Fruit fly (Drosophila melanogaster) whole organism, embryonic: Measurements from ENCODE around the gene Rpp14b.

Experiments
- BEAF-32 ChIP-seq: fragments of 200-800 bp; sonication (Bioruptor generic); optimal IDR thresholded peaks from 3 replicates; lab custom pipeline; 2017; ENCODE audit warnings: missing biosample characterization, missing genetic modification characterization, mild to moderate bottlenecking, moderate library complexity, missing genetic modification reagents
- BtbVII ChIP-seq: fragments of 200-800 bp; sonication (Bioruptor generic); optimal IDR thresholded peaks from 3 replicates; lab custom pipeline; 2017; ENCODE audit warnings: missing biosample characterization, mild to moderate bottlenecking, missing genetic modification characterization
- C15 ChIP-seq: fragments of 200-800 bp; sonication (Bioruptor generic); IDR thresholded peaks from 3 replicates; pipeline ENCODE4 v1.3.6; 2022; ENCODE audit warnings: missing biosample characterization, missing genetic modification characterization
- CG10431 ChIP-seq: fragments of 200-800 bp; sonication (Bioruptor generic); optimal IDR thresholded peaks from 3 replicates; lab custom pipeline; 2018; ENCODE audit warnings: missing biosample characterization, mild to moderate bottlenecking, missing genetic modification characterization
- CG10462 ChIP-seq: fragments of 200-800 bp; sonication (Bioruptor generic); optimal IDR thresholded peaks from 2 replicates; lab custom pipeline; 2016; ENCODE audit warnings: missing biosample characterization, missing genetic modification characterization
- CG10565 ChIP-seq: fragments of 200-800 bp; sonication (Bioruptor generic); optimal IDR thresholded peaks from 3 replicates; lab custom pipeline; 2016; ENCODE audit warnings: missing biosample characterization, mild to moderate bottlenecking, missing genetic modification characterization
- CG11093 ChIP-seq: fragments of 200-800 bp; sonication (Bioruptor generic); IDR thresholded peaks from 3 replicates; pipeline ENCODE4 v1.3.6; 2022; ENCODE audit warnings: missing biosample characterization, missing genetic modification characterization
- CG11456 ChIP-seq: fragments of 200-800 bp; sonication (Bioruptor generic); IDR thresholded peaks from 3 replicates; pipeline ENCODE4 v1.3.6; 2022; ENCODE audit warnings: missing biosample characterization, missing genetic modification characterization
- CG11696 ChIP-seq: fragments of 200-800 bp; sonication (Bioruptor generic); IDR thresholded peaks from 2 replicates; pipeline ENCODE4 v1.3.6; 2022; ENCODE audit warnings: missing biosample characterization, missing genetic modification characterization
- CG12391 ChIP-seq: fragments of 200-800 bp; sonication (Bioruptor generic); optimal IDR thresholded peaks from 3 replicates; lab custom pipeline; 2018; ENCODE audit warnings: missing biosample characterization, mild to moderate bottlenecking, missing genetic modification characterization, moderate library complexity
- CG12744 ChIP-seq: fragments of 200-800 bp; sonication (Bioruptor generic); optimal IDR thresholded peaks from 2 replicates; lab custom pipeline; 2016; ENCODE audit warnings: missing biosample characterization, missing genetic modification characterization
- CG13123 ChIP-seq: fragments of 200-800 bp; sonication (Bioruptor generic); optimal IDR thresholded peaks from 2 replicates; lab custom pipeline; 2016; ENCODE audit warnings: missing biosample characterization, missing genetic modification characterization
- CG1602 ChIP-seq: fragments of 200-800 bp; sonication (Bioruptor generic); optimal IDR thresholded peaks from 3 replicates; lab custom pipeline; 2016; ENCODE audit warnings: missing biosample characterization, missing genetic modification characterization
- CG17328 ChIP-seq: fragments of 200-800 bp; sonication (Bioruptor generic); IDR thresholded peaks from 2 replicates; pipeline ENCODE4 v1.3.6; 2022; ENCODE audit warnings: missing biosample characterization, missing genetic modification characterization
- CG2678 ChIP-seq: fragments of 200-800 bp; sonication (Bioruptor generic); optimal IDR thresholded peaks from 3 replicates; lab custom pipeline; 2019; ENCODE audit warnings: missing biosample characterization, mild to moderate bottlenecking, missing genetic modification characterization, moderate library complexity
- CG31365 ChIP-seq: fragments of 200-800 bp; sonication (Bioruptor generic); optimal IDR thresholded peaks from 2 replicates; lab custom pipeline; 2018; ENCODE audit warnings: missing biosample characterization, mild to moderate bottlenecking, missing genetic modification characterization
- CG42726 ChIP-seq: fragments of 200-800 bp; sonication (Bioruptor generic); IDR thresholded peaks from 2 replicates; pipeline ENCODE4 v1.3.6; 2022; ENCODE audit warnings: missing biosample characterization, missing genetic modification characterization; ENCODE audit not compliant: partially characterized antibody
- CG4424 ChIP-seq: fragments of 200-800 bp; sonication (Bioruptor generic); optimal IDR thresholded peaks from 3 replicates; lab custom pipeline; 2016; ENCODE audit warnings: missing biosample characterization, missing genetic modification characterization
- CG4617 ChIP-seq: fragments of 200-800 bp; sonication (Bioruptor generic); optimal IDR thresholded peaks from 3 replicates; lab custom pipeline; 2016; ENCODE audit warnings: missing biosample characterization, missing genetic modification characterization, borderline replicate concordance
- CG5245 ChIP-seq: fragments of 200-800 bp; sonication (Bioruptor generic); optimal IDR thresholded peaks from 3 replicates; lab custom pipeline; 2016; ENCODE audit warnings: missing biosample characterization, missing genetic modification characterization
- CG6791 ChIP-seq: fragments of 200-800 bp; sonication (Bioruptor generic); IDR thresholded peaks from 3 replicates; pipeline ENCODE4 v1.3.6; 2022; ENCODE audit warnings: missing biosample characterization, missing genetic modification characterization; ENCODE audit not compliant: partially characterized antibody
- CG7357 ChIP-seq: fragments of 200-800 bp; sonication (Bioruptor generic); IDR thresholded peaks from 3 replicates; pipeline ENCODE4 v1.3.6; 2022; ENCODE audit warnings: missing biosample characterization, missing genetic modification characterization
- CG7556 ChIP-seq: fragments of 200-800 bp; sonication (Bioruptor generic); optimal IDR thresholded peaks from 2 replicates; lab custom pipeline; 2017; ENCODE audit warnings: missing biosample characterization, mild to moderate bottlenecking, missing genetic modification characterization
- CG7786 ChIP-seq: fragments of 200-800 bp; sonication (Bioruptor generic); optimal IDR thresholded peaks from 2 replicates; lab custom pipeline; 2016; ENCODE audit warnings: missing biosample characterization, missing genetic modification characterization
- CG7987 ChIP-seq: fragments of 200-800 bp; sonication (Bioruptor generic); optimal IDR thresholded peaks from 2 replicates; lab custom pipeline; 2018; ENCODE audit warnings: missing biosample characterization, mild to moderate bottlenecking, missing genetic modification characterization, moderate library complexity
- CG8089 ChIP-seq: fragments of 200-800 bp; sonication (Bioruptor generic); optimal IDR thresholded peaks from 3 replicates; lab custom pipeline; 2016; ENCODE audit warnings: missing biosample characterization, missing genetic modification characterization
- CG8359 ChIP-seq: fragments of 200-800 bp; sonication (Bioruptor generic); optimal IDR thresholded peaks from 2 replicates; lab custom pipeline; 2017; ENCODE audit warnings: missing biosample characterization, mild to moderate bottlenecking, missing genetic modification characterization, borderline replicate concordance
- CG9437 ChIP-seq: fragments of 200-800 bp; sonication (Bioruptor generic); optimal IDR thresholded peaks from 2 replicates; lab custom pipeline; 2018; ENCODE audit warnings: missing biosample characterization, mild to moderate bottlenecking, missing genetic modification characterization
- CG9817 ChIP-seq: fragments of 200-800 bp; sonication (Bioruptor generic); optimal IDR thresholded peaks from 2 replicates; lab custom pipeline; 2018; ENCODE audit warnings: missing biosample characterization, mild to moderate bottlenecking, missing genetic modification characterization, moderate library complexity
- Chrac-16 ChIP-seq: fragments of 200-800 bp; sonication (Bioruptor generic); optimal IDR thresholded peaks from 3 replicates; lab custom pipeline; 2016; ENCODE audit warnings: missing biosample characterization, missing genetic modification characterization
- CoRest ChIP-seq: fragments of 200-800 bp; sonication (Bioruptor generic); optimal IDR thresholded peaks from 3 replicates; lab custom pipeline; 2018; ENCODE audit warnings: missing biosample characterization, mild to moderate bottlenecking, missing genetic modification characterization, moderate library complexity
- Dll ChIP-seq: fragments of 200-800 bp; sonication (Bioruptor generic); IDR thresholded peaks from 4 replicates; pipeline ENCODE4 v1.3.6; 2022; ENCODE audit warnings: missing biosample characterization, missing genetic modification characterization; ENCODE audit not compliant: partially characterized antibody
- Mad ChIP-seq: fragments of 200-800 bp; sonication (Bioruptor generic); optimal IDR thresholded peaks from 2 replicates; lab custom pipeline; 2016; ENCODE audit warnings: missing biosample characterization, missing genetic modification characterization
- Oli ChIP-seq: fragments of 200-800 bp; sonication (Bioruptor generic); optimal IDR thresholded peaks from 2 replicates; lab custom pipeline; 2018; ENCODE audit warnings: missing biosample characterization, mild to moderate bottlenecking, missing genetic modification characterization, moderate library complexity
- Usf ChIP-seq: fragments of 200-800 bp; sonication (Bioruptor generic); optimal IDR thresholded peaks from 2 replicates; lab custom pipeline; 2017; ENCODE audit warnings: missing genotype, missing biosample characterization, missing genetic modification characterization
- ash1 ChIP-seq: fragments of 200-800 bp; sonication (Bioruptor generic); optimal IDR thresholded peaks from 2 replicates; lab custom pipeline; 2018; ENCODE audit warnings: missing biosample characterization, mild to moderate bottlenecking, missing genetic modification characterization
- cas ChIP-seq: fragments of 200-800 bp; sonication (Bioruptor generic); IDR thresholded peaks from 2 replicates; pipeline ENCODE4 v1.3.6; 2022; ENCODE audit warnings: missing biosample characterization, missing genetic modification characterization
- corto ChIP-seq: fragments of 200-800 bp; sonication (Bioruptor generic); optimal IDR thresholded peaks from 2 replicates; lab custom pipeline; 2016; ENCODE audit warnings: missing biosample characterization, mild to moderate bottlenecking, missing genetic modification characterization, moderate library complexity
- crol ChIP-seq: fragments of 200-800 bp; sonication (Bioruptor generic); IDR thresholded peaks from 2 replicates; pipeline ENCODE4 v1.3.6; 2022; ENCODE audit warnings: missing biosample characterization, missing genetic modification characterization
- gcm2 ChIP-seq: fragments of 200-800 bp; sonication (Bioruptor generic); optimal IDR thresholded peaks from 2 replicates; lab custom pipeline; 2016; ENCODE audit warnings: missing biosample characterization, missing genetic modification characterization
- gsb ChIP-seq: fragments of 200-800 bp; sonication (Bioruptor generic); IDR thresholded peaks from 2 replicates; pipeline ENCODE4 v1.3.6; 2022; ENCODE audit warnings: missing biosample characterization, missing genetic modification characterization
- gt ChIP-seq: fragments of 200-800 bp; sonication (Bioruptor generic); IDR thresholded peaks from 2 replicates; pipeline ENCODE4 v1.3.6; 2022; ENCODE audit warnings: missing biosample characterization, missing genetic modification characterization
- jumu ChIP-seq: fragments of 200-800 bp; sonication (Bioruptor generic); optimal IDR thresholded peaks from 3 replicates; lab custom pipeline; 2016; ENCODE audit warnings: missing biosample characterization, missing genetic modification characterization
- odd ChIP-seq: fragments of 200-800 bp; sonication (Bioruptor generic); optimal IDR thresholded peaks from 2 replicates; lab custom pipeline; 2017; ENCODE audit warnings: missing biosample characterization, mild to moderate bottlenecking, missing genetic modification characterization
- pho ChIP-seq: fragments of 200-800 bp; sonication (Bioruptor generic); optimal IDR thresholded peaks from 2 replicates; lab custom pipeline; 2016; ENCODE audit warnings: missing biosample characterization, missing genetic modification characterization
- tap ChIP-seq: fragments of 200-800 bp; optimal IDR thresholded peaks from 3 replicates; lab custom pipeline; 2019; ENCODE audit warnings: missing biosample characterization, mild to moderate bottlenecking, missing genetic modification characterization, moderate library complexity
- tx ChIP-seq: fragments of 200-800 bp; sonication (Bioruptor generic); optimal IDR thresholded peaks from 2 replicates; lab custom pipeline; 2016; ENCODE audit warnings: missing biosample characterization, missing genetic modification characterization
- zfh1 ChIP-seq: fragments of 200-800 bp; sonication (Bioruptor generic); IDR thresholded peaks from 3 replicates; pipeline ENCODE4 v1.3.6; 2022; ENCODE audit warnings: missing biosample characterization, missing genetic modification characterization

Gene Rpp14b

dm6 chr3R:30046029-30047001, 9.4 kb upstream of the Rpp14b start, which contains the start of the genes RpL32 and CG7943 (continued):
- TF ChIP-seq Mad (GFP tag; lab: Kevin White, UChicago), result peak; percentile 89
- TF ChIP-seq CG1602 (GFP tag; lab: Kevin White, UChicago), result peak; percentile 82
- peak; percentile 55; the same call in 1 of the 2 replicates for TF ChIP-seq crol (GFP tag; lab: Robert Waterston, UW)
- TF ChIP-seq CG9437 (GFP tag; lab: Kevin White, UChicago), result peak; percentile 76
- TF ChIP-seq CG6791 (GFP tag; lab: Robert Waterston, UW), result peak; percentile 100
- TF ChIP-seq jumu (GFP tag; lab: Kevin White, UChicago), result peak; percentile 97
- peak; percentile 94 for TF ChIP-seq ash1 (GFP tag; lab: Kevin White, UChicago)
- peak; percentile 77 for TF ChIP-seq CG12744 (GFP tag; lab: Kevin White, UChicago)
- peak; percentile 92 for TF ChIP-seq cas (GFP tag; lab: Robert Waterston, UW)
- peak; percentile 83 for TF ChIP-seq tx (GFP tag; lab: Kevin White, UChicago)
- TF ChIP-seq BtbVII, result peak; percentile 92
- peak; percentile 98 for TF ChIP-seq CG7987
- TF ChIP-seq CoRest (tag; lab: Kevin White, UChicago), result peak; percentile 85
- peak; percentile 92 for TF ChIP-seq CG12391 (tag; lab: Kevin White, UChicago)
- peak; percentile 96 for TF ChIP-seq CG11456 (GFP tag; lab: Robert Waterston, UW)
- peak; percentile 81 for TF ChIP-seq Chrac-16
- TF ChIP-seq CG13123 (GFP tag; lab: Kevin White, UChicago), result peak; percentile 83
- peak; percentile 56 for TF ChIP-seq CG10462
- TF ChIP-seq odd, result peak; percentile 91
- peak; percentile 66 for TF ChIP-seq CG4617
- peak; percentile 95 for TF ChIP-seq CG4424 (GFP tag; lab: Kevin White, UChicago)
- peak; percentile 76 for TF ChIP-seq Oli (tag; lab: Kevin White, UChicago)
- peak; percentile 83 for TF ChIP-seq CG11696
- peak; percentile 96 for TF ChIP-seq zfh1 (GFP tag; lab: Robert Waterston, UW)
- TF ChIP-seq CG17328 (GFP tag; lab: Robert Waterston, UW), result peak; percentile 92
- peak; percentile 93 for TF ChIP-seq CG9817 (tag; lab: Kevin White, UChicago)
- TF ChIP-seq CG8089, result peak; percentile 91
- TF ChIP-seq tap (tag; lab: Kevin White, UChicago), result peak; percentile 89
- peak; percentile 92 for TF ChIP-seq CG7357
- TF ChIP-seq CG31365 (tag; lab: Kevin White, UChicago), result peak; percentile 84
- TF ChIP-seq CG10565, result peak; percentile 90
- peak; percentile 93 for TF ChIP-seq pho
- peak; percentile 79 for TF ChIP-seq Usf (GFP tag; lab: Kevin White, UChicago)
- peak; percentile 92 for TF ChIP-seq CG2678 (tag; lab: Kevin White, UChicago)
- TF ChIP-seq gsb (GFP tag; lab: Robert Waterston, UW), result peak; percentile 92
- peak; percentile 100 for TF ChIP-seq CG42726 (GFP tag; lab: Robert Waterston, UW)
- peak; percentile 92 for TF ChIP-seq CG5245 (GFP tag; lab: Kevin White, UChicago)
- TF ChIP-seq corto, result no peak
- peak; percentile 100 for TF ChIP-seq Dll (GFP tag; lab: Robert Waterston, UW)
- peak; percentile 100 for TF ChIP-seq BEAF-32 (GFP tag; lab: Kevin White, UChicago)
- TF ChIP-seq CG7786 (GFP tag; lab: Kevin White, UChicago), result peak; percentile 90
- peak; percentile 85 for TF ChIP-seq CG8359 (GFP tag; lab: Kevin White, UChicago)
- TF ChIP-seq CG10431 (GFP tag; lab: Kevin White, UChicago), result peak; percentile 78
- peak; percentile 87 for TF ChIP-seq CG11093 (GFP tag; lab: Robert Waterston, UW)
- TF ChIP-seq gcm2 (GFP tag; lab: Kevin White, UChicago), result peak; percentile 85
- peak; percentile 82 for TF ChIP-seq gt
- TF ChIP-seq C15, result peak; percentile 94
- TF ChIP-seq CG7556, result peak; percentile 83
